Worm (Caenorhabditis elegans) whole organism, late embryonic: Measurements from ENCODE around the gene C26B9.6.

Experiments
- ama-1 ChIP-seq: fragments of 150-350 bp; optimal IDR thresholded peaks from 2 replicates; lab custom pipeline; 2014
- eyg-1 ChIP-seq: sonication (generic microtip); optimal IDR thresholded peaks from 2 replicates; lab custom pipeline; 2016; ENCODE audit warnings: missing genotype, missing genetic modification characterization, missing compliant biosample characterization
- nfya-1 ChIP-seq: sonication (generic microtip); optimal IDR thresholded peaks from 2 replicates; lab custom pipeline; 2017; ENCODE audit warnings: missing genetic modification characterization, mild to moderate bottlenecking, missing compliant biosample characterization, antibody characterized with exemption, moderate library complexity
- nhr-11 ChIP-seq: fragments of 150-350 bp; optimal IDR thresholded peaks from 2 replicates; lab custom pipeline; 2014; ENCODE audit warnings: missing biosample characterization, missing genetic modification characterization
- pqm-1 ChIP-seq: sonication (generic microtip); optimal IDR thresholded peaks from 2 replicates; lab custom pipeline; 2016; ENCODE audit warnings: missing genetic modification characterization, missing compliant biosample characterization
- sdc-2 ChIP-seq: sonication (generic microtip); optimal IDR thresholded peaks from 2 replicates; lab custom pipeline; 2016; ENCODE audit warnings: missing genotype, missing genetic modification characterization, missing compliant biosample characterization
- tbx-2 ChIP-seq: sonication (generic microtip); optimal IDR thresholded peaks from 2 replicates; lab custom pipeline; 2016; ENCODE audit warnings: missing genetic modification characterization, missing compliant biosample characterization
- unc-55 ChIP-seq: sonication (generic microtip); optimal IDR thresholded peaks from 2 replicates; lab custom pipeline; 2017; ENCODE audit warnings: missing biosample characterization, missing genetic modification reagents, missing genetic modification characterization
- zip-5 ChIP-seq: sonication (generic microtip); optimal IDR thresholded peaks from 2 replicates; lab custom pipeline; 2016; ENCODE audit warnings: missing genetic modification characterization, missing compliant biosample characterization

- TF ChIP-seq sdc-2 (tag; lab: Kevin White, UChicago) (no peak), eyg-1 (no peak), ama-1 (lab: Kevin White, UChicago) (no peak), tbx-2 (tag; lab: Kevin White, UChicago) (no peak), unc-55 (GFP tag; lab: Kevin White, UChicago) (no peak), zip-5 (tag; lab: Kevin White, UChicago) (no peak), pqm-1 (no peak), nhr-11 (tag; lab: Kevin White, UChicago) (no peak), nfya-1 (tag; lab: Kevin White, UChicago) (no peak)
Measured at ce11 chrX:5373597-5373996, 38.3 kb upstream of the C26B9.6 start.
